Fruit fly (Drosophila melanogaster): ENCODE data around the gene CG15760.

The CG15760 gene

DNA sequence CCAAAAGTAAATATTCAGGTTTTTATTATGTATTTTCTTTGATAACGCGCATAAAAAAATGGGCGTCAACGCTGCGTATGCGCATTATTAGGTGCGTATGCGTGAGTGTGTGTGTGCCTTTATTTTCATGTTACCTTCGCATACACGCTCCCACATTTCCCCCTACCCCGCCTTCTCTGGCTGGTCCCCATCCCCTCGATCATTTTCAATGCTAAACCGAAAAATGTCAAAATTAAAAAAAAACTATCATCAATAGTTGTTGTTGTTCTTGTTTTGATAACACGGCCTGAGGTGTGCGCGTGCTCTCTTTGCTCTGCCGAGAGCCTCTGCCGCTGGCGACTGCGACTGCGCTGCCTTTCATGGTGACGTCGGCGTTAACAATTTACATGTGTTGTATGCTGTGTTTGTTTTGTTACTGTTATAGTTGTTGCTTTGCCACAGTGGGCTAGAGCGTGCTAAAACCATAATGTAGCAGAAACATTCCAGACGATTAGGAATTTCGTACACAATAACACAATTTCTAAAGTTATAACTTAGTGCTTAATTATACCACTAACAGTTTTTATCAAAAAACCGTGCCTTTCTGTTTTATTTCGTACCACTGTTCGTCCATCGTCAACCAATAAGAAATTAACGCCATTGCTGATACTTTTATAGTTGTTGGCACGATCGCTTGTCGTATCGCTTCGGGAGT lies 29.4 kb upstream of the CG15760 start (continued):
- TF ChIP-seq MBD-R2 (GFP tag; IDR thresholded peaks at IDR 0.05) (peak; percentile 99), CG11456 (GFP tag; IDR thresholded peaks at IDR 0.05) (peak; percentile 99), Abd-B (GFP tag; optimal IDR thresholded peaks at IDR 0.05) (peak; percentile 97), CG32532 (GFP tag; IDR thresholded peaks at IDR 0.05) (peak; percentile 99), CG11085 (GFP tag; IDR thresholded peaks at IDR 0.05) (peak; percentile 98), CG3281 (GFP tag; optimal IDR thresholded peaks at IDR 0.05) (peak; percentile 98), CG18599 (GFP tag; optimal IDR thresholded peaks at IDR 0.05) (peak; percentile 99), tx (GFP tag; optimal IDR thresholded peaks at IDR 0.05) (peak; percentile 98), gt (GFP tag; IDR thresholded peaks at IDR 0.05) (peak; percentile 96), nerfin-2 (GFP tag; IDR thresholded peaks at IDR 0.05; ENCODE audit: partially characterized antibody) (peak; percentile 82), CG9797 (GFP tag; optimal IDR thresholded peaks at IDR 0.05) (peak; percentile 58), gro (GFP tag; optimal IDR thresholded peaks at IDR 0.05) (peak; percentile 99), ems (GFP tag; optimal IDR thresholded peaks at IDR 0.05) (peak; percentile 99), gfzf (GFP tag; optimal IDR thresholded peaks at IDR 0.05) (peak; percentile 26), CG10959 (GFP tag; IDR thresholded peaks at IDR 0.05) (peak; percentile 97), tin (GFP tag; optimal IDR thresholded peaks at IDR 0.05) (peak; percentile 99), CG6765 (GFP tag; optimal IDR thresholded peaks at IDR 0.05) (peak; percentile 96), eve (GFP tag; optimal IDR thresholded peaks at IDR 0.05) (peak in 1 of 2 experiments; percentile 100), CrebB (tag; optimal IDR thresholded peaks at IDR 0.05) (peak; percentile 99), Eip74EF (GFP tag; optimal IDR thresholded peaks at IDR 0.05) (peak in 1 of 2 experiments; percentile 98), CG32772 (GFP tag; IDR thresholded peaks at IDR 0.05) (peak; percentile 99), GATAe (GFP tag; conservative IDR thresholded peaks at IDR 0.05) (peak; percentile 95), amos (GFP tag; IDR thresholded peaks at IDR 0.05; ENCODE audit: partially characterized antibody) (no peak; the same call in 1 of the 2 replicates), CG16779 (GFP tag; IDR thresholded peaks at IDR 0.05) (peak; percentile 98), sug (tag; optimal IDR thresholded peaks at IDR 0.05) (peak; percentile 95), pum (GFP tag; optimal IDR thresholded peaks at IDR 0.05) (peak; percentile 98), PHDP (tag; optimal IDR thresholded peaks at IDR 0.05) (peak; percentile 99), Elba2 (GFP tag; optimal IDR thresholded peaks at IDR 0.05) (peak; percentile 82), D (optimal IDR thresholded peaks at IDR 0.05) (no peak), D (GFP tag; optimal IDR thresholded peaks at IDR 0.05) (peak; percentile 99), Mrtf (GFP tag; IDR thresholded peaks at IDR 0.05) (peak; percentile 99), CG14860 (GFP tag; IDR thresholded peaks at IDR 0.05; ENCODE audit: partially characterized antibody) (peak; percentile 67; the same call in 2 of the 3 replicates), CG9437 (GFP tag; optimal IDR thresholded peaks at IDR 0.05) (peak; percentile 93), mam (GFP tag; optimal IDR thresholded peaks at IDR 0.05) (peak; percentile 98), CG15696 (tag; optimal IDR thresholded peaks at IDR 0.05) (peak; percentile 91), sna (GFP tag; IDR thresholded peaks at IDR 0.05; ENCODE audit: partially characterized antibody) (peak; percentile 62; the same call in 1 of the 2 replicates), Max (GFP tag; optimal IDR thresholded peaks at IDR 0.05) (peak; percentile 98), ara (GFP tag; IDR thresholded peaks at IDR 0.05) (peak; percentile 99), CG34224 (GFP tag; IDR thresholded peaks at IDR 0.05; ENCODE audit: partially characterized antibody) (peak; percentile 46; the same call in 1 of the 3 replicates), CG11398 (GFP tag; optimal IDR thresholded peaks at IDR 0.05) (peak; percentile 98), CG7987 (GFP tag; optimal IDR thresholded peaks at IDR 0.05) (peak; percentile 96), CG6683 (GFP tag; optimal IDR thresholded peaks at IDR 0.05) (peak; percentile 97), CG7786 (GFP tag; optimal IDR thresholded peaks at IDR 0.05) (peak; percentile 99), CG11560 (tag; IDR thresholded peaks at IDR 0.05) (peak; percentile 93), btn (GFP tag; optimal IDR thresholded peaks at IDR 0.05) (peak; percentile 98), Opbp (GFP tag; IDR thresholded peaks at IDR 0.05; ENCODE audit: partially characterized antibody) (peak; percentile 52; the same call in 2 of the 3 replicates), fd3F (GFP tag; optimal IDR thresholded peaks at IDR 0.05) (peak; percentile 98), CG4617 (GFP tag; optimal IDR thresholded peaks at IDR 0.05; ENCODE audit: borderline replicate concordance) (peak; percentile 97)
